Fruit fly (Drosophila melanogaster): ENCODE measurements around the gene CG5958.
A peak's percentile ranks its signal among the peaks of the same experiment; 100 is the strongest.

CG5958 gene

DNA sequence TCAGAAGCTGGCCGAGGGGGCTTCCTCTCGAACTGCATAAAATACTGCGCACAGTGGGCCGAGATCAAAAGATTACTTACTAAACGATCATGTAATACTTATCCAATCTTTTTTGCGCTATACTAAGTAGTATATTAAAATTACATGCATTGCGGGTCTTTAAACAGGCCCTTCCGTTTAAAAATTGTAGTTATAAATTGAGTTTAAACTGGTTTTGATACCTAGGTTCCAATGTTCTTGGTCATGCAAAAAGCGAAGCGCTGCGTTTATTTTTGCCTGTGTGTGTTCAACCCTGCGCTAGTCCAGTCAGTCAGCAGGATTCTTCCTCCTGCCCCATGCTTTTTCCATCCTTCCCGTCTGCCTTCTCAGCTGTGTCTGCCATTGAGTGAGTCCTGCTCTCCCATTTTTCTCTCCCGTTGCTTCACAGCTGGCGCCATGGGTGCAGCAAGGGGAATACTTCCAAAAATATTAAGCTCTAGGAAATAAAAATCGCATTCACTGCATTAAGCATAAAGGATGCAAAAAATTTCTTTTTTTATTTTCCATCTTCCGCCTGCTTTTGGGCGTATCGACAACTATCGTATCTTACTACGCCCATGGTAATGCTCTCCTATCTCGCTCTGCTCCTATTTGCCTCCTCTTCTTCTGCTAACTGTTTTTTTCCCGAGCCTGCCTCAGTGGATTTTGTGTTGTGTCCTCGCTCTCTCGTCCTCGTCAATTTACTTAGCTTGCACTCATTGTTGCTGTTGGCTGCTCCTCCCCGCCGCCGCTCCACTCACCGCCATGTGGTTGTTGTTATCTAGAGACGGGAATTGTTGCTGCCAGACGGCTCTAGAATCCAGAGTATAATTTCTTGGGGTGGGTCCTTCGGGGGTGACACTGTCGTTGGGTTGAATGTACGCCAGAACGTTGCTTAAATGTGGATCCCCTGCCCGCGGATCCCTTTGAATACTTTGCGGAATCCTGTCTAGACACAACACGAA, 12.7 kb downstream of the CG5958 start:
- TF ChIP-seq amos (GFP tag; IDR thresholded peaks at IDR 0.05; ENCODE audit: partially characterized antibody) (no peak), ab (GFP tag; optimal IDR thresholded peaks at IDR 0.05) (peak; percentile 34), bab2 (GFP tag; optimal IDR thresholded peaks at IDR 0.05) (peak; percentile 15), CG3838 (GFP tag; optimal IDR thresholded peaks at IDR 0.05) (no peak), btn (GFP tag; optimal IDR thresholded peaks at IDR 0.05) (peak; percentile 7), esg (GFP tag; conservative IDR thresholded peaks at IDR 0.05) (peak; percentile 55; the same call in 1 of the 2 replicates), dmrt99B (tag; optimal IDR thresholded peaks at IDR 0.05) (peak; percentile 56), oc (tag; optimal IDR thresholded peaks at IDR 0.05) (no peak), chm (GFP tag; IDR thresholded peaks at IDR 0.05) (peak; percentile 81), Xrp1 (GFP tag; IDR thresholded peaks at IDR 0.05) (peak; percentile 65), CG4730 (GFP tag; IDR thresholded peaks at IDR 0.05) (no peak; the same call in 1 of the 2 replicates), Awh (GFP tag; IDR thresholded peaks at IDR 0.05) (0 out of 2 replicates have a peak, but pooled peaks have one; percentile 21), danr (GFP tag; IDR thresholded peaks at IDR 0.05) (peak; percentile 37; the same call in 1 of the 2 replicates), BtbVII (GFP tag; optimal IDR thresholded peaks at IDR 0.05) (peak; percentile 32), CG10543 (GFP tag; optimal IDR thresholded peaks at IDR 0.05) (no peak), CG31224 (GFP tag; IDR thresholded peaks at IDR 0.05) (peak; percentile 65), sim (GFP tag; IDR thresholded peaks at IDR 0.05) (no peak), ac (GFP tag; optimal IDR thresholded peaks at IDR 0.05) (no peak), CG17361 (GFP tag; IDR thresholded peaks at IDR 0.05) (peak; percentile 47; the same call in 1 of the 3 replicates), Chrac-16 (GFP tag; optimal IDR thresholded peaks at IDR 0.05) (peak; percentile 63), CG7372 (GFP tag; IDR thresholded peaks at IDR 0.05) (0 out of 2 replicates have a peak, but pooled peaks have one; percentile 33), ind (GFP tag; optimal IDR thresholded peaks at IDR 0.05) (peak; percentile 67), Adf1 (GFP tag; IDR thresholded peaks at IDR 0.05) (peak; percentile 18), Poxn (GFP tag; IDR thresholded peaks at IDR 0.05) (peak; percentile 29; the same call in 1 of the 2 replicates), ato (GFP tag; IDR thresholded peaks at IDR 0.05; ENCODE audit: partially characterized antibody) (no peak), CG33557 (GFP tag; optimal IDR thresholded peaks at IDR 0.05) (no peak), lbe (GFP tag; optimal IDR thresholded peaks at IDR 0.05) (peak; percentile 80), CG5953 (GFP tag; IDR thresholded peaks at IDR 0.05) (peak; percentile 57; the same call in 1 of the 2 replicates), Max (GFP tag; optimal IDR thresholded peaks at IDR 0.05) (no peak), unpg (GFP tag; optimal IDR thresholded peaks at IDR 0.05) (peak; percentile 10), CG13894 (tag; optimal IDR thresholded peaks at IDR 0.05) (peak; percentile 81), CG7271 (tag; optimal IDR thresholded peaks at IDR 0.05) (no peak), D19B (GFP tag; optimal IDR thresholded peaks at IDR 0.05) (peak; percentile 54), CG16779 (GFP tag; IDR thresholded peaks at IDR 0.05) (peak; percentile 63; the same call in 1 of the 2 replicates), Drgx (GFP tag; IDR thresholded peaks at IDR 0.05) (peak; percentile 71), Dip3 (GFP tag; optimal IDR thresholded peaks at IDR 0.05) (peak; percentile 48), NK7.1 (GFP tag; optimal IDR thresholded peaks at IDR 0.05) (peak; percentile 50), disco-r (GFP tag; optimal IDR thresholded peaks at IDR 0.05) (peak; percentile 39), bcd (GFP tag; optimal IDR thresholded peaks at IDR 0.05) (peak; percentile 52), CG18599 (GFP tag; optimal IDR thresholded peaks at IDR 0.05) (peak; percentile 94), H2.0 (GFP tag; IDR thresholded peaks at IDR 0.05) (peak; percentile 61), crp (GFP tag; optimal IDR thresholded peaks at IDR 0.05) (peak in 1 of 2 experiments; percentile 24), CG13624 (GFP tag; optimal IDR thresholded peaks at IDR 0.05) (peak; percentile 69), D19A (tag; optimal IDR thresholded peaks at IDR 0.05) (peak; percentile 22), CG3065 (GFP tag; optimal IDR thresholded peaks at IDR 0.05) (no peak), CG2120 (GFP tag; optimal IDR thresholded peaks at IDR 0.05) (peak; percentile 94), HmgZ (tag; optimal IDR thresholded peaks at IDR 0.05) (peak; percentile 69), CG12219 (GFP tag; optimal IDR thresholded peaks at IDR 0.05) (peak; percentile 30)
